Worm (Caenorhabditis elegans): ENCODE measurements around the gene T23B12.11.

DNA sequence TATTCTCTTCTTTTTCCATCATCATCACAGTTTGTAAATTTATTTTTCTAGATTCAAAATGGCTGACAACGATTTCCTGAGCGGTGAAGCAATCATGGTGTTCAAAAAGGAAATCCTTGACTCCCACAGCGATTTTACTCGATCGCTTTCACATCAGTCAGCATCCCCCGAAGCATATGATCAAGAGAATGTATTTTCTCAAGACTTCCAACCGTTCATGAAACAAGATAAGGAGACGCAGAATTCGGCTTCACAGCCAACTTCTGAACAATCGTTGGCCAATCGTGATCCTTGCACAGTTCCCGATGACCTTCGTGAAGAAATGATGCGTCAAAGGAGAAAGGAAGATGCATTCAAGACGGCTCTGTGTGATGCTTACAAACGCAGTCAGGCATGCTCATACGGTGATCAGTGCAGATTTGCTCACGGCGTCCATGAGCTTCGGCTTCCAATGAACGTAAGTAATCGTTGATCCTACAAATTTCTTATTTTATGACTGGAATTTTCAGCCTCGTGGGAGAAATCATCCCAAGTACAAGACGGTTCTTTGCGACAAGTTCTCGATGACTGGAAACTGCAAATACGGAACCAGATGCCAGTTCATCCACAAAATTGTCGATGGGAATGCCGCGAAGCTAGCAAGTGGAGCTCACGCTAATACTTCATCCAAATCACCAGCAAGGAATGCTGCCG, 41.0 kb upstream of the T23B12.11 start, which contains the start of gene pos-1:
- TF ChIP-seq dao-5 (tag; optimal IDR thresholded peaks at IDR 0.05): no peak
- no peak for TF ChIP-seq him-1 (tag; optimal IDR thresholded peaks at IDR 0.05)

Measured in whole organism, L4/young adult.